Fruit fly (Drosophila melanogaster) whole organism, embryonic: ENCODE measurements around the gene arx.

Experiments
- Blimp-1 ChIP-seq: fragments of 200-800 bp; sonication (Bioruptor generic); optimal IDR thresholded peaks from 3 replicates; lab custom pipeline; 2018; ENCODE audit warnings: missing biosample characterization, missing genetic modification characterization, mild to moderate bottlenecking, moderate library complexity, missing genetic modification reagents
- CG10147 ChIP-seq: fragments of 200-800 bp; sonication (Bioruptor generic); optimal IDR thresholded peaks from 2 replicates; lab custom pipeline; 2019; ENCODE audit warnings: missing biosample characterization, mild to moderate bottlenecking, missing genetic modification characterization, moderate library complexity
- CG10321 ChIP-seq: fragments of 200-800 bp; sonication (Bioruptor generic); IDR thresholded peaks from 2 replicates; pipeline ENCODE4 v1.3.6; 2022; ENCODE audit warnings: missing biosample characterization, missing genetic modification characterization
- CG11696 ChIP-seq: fragments of 200-800 bp; sonication (Bioruptor generic); IDR thresholded peaks from 2 replicates; pipeline ENCODE4 v1.3.6; 2022; ENCODE audit warnings: missing biosample characterization, missing genetic modification characterization
- CG12769 ChIP-seq: fragments of 200-800 bp; sonication (Bioruptor generic); optimal IDR thresholded peaks from 2 replicates; lab custom pipeline; 2019; ENCODE audit warnings: missing biosample characterization, mild to moderate bottlenecking, missing genetic modification characterization, moderate library complexity
- CG13296 ChIP-seq: fragments of 200-800 bp; sonication (Bioruptor generic); optimal IDR thresholded peaks from 3 replicates; lab custom pipeline; 2018; ENCODE audit warnings: missing biosample characterization, mild to moderate bottlenecking, missing genetic modification characterization
- CG13775 ChIP-seq: fragments of 200-800 bp; sonication (Bioruptor generic); optimal IDR thresholded peaks from 3 replicates; lab custom pipeline; 2017; ENCODE audit warnings: missing biosample characterization, mild to moderate bottlenecking, missing genetic modification characterization
- CG14667 ChIP-seq: fragments of 200-800 bp; sonication (Bioruptor generic); IDR thresholded peaks from 2 replicates; pipeline ENCODE4 v1.3.6; 2022; ENCODE audit warnings: missing biosample characterization, missing genetic modification characterization
- CG1602 ChIP-seq: fragments of 200-800 bp; sonication (Bioruptor generic); optimal IDR thresholded peaks from 3 replicates; lab custom pipeline; 2016; ENCODE audit warnings: missing biosample characterization, missing genetic modification characterization
- CG18262 ChIP-seq: fragments of 200-800 bp; optimal IDR thresholded peaks from 3 replicates; lab custom pipeline; 2019; ENCODE audit warnings: missing biosample characterization, mild to moderate bottlenecking, missing genetic modification characterization, moderate library complexity
- CG1832 ChIP-seq: fragments of 200-800 bp; sonication (Bioruptor generic); optimal IDR thresholded peaks from 2 replicates; lab custom pipeline; 2017; ENCODE audit warnings: missing biosample characterization, mild to moderate bottlenecking, missing genetic modification characterization, inconsistent platforms
- CG18764 ChIP-seq: fragments of 200-800 bp; sonication (Bioruptor generic); optimal IDR thresholded peaks from 3 replicates; lab custom pipeline; 2016; ENCODE audit warnings: missing biosample characterization, missing genetic modification characterization
- CG31441 ChIP-seq: fragments of 200-800 bp; sonication (Bioruptor generic); IDR thresholded peaks from 2 replicates; pipeline ENCODE4 v1.3.6; 2022; ENCODE audit warnings: missing biosample characterization, missing genetic modification characterization
- CG32767 ChIP-seq: fragments of 200-800 bp; sonication (Bioruptor generic); IDR thresholded peaks from 2 replicates; pipeline ENCODE4 v1.3.6; 2022; ENCODE audit warnings: missing biosample characterization, missing genetic modification characterization
- CG3281 ChIP-seq: fragments of 200-800 bp; sonication (Bioruptor generic); optimal IDR thresholded peaks from 3 replicates; lab custom pipeline; 2017; ENCODE audit warnings: missing biosample characterization, mild to moderate bottlenecking, missing genetic modification characterization
- CG3407 ChIP-seq: fragments of 200-800 bp; sonication (Bioruptor generic); optimal IDR thresholded peaks from 2 replicates; lab custom pipeline; 2018; ENCODE audit warnings: missing biosample characterization, mild to moderate bottlenecking, missing genetic modification characterization
- CG3847 ChIP-seq: fragments of 200-800 bp; sonication (Bioruptor generic); IDR thresholded peaks from 2 replicates; pipeline ENCODE4 v1.3.6; 2022; ENCODE audit warnings: missing biosample characterization, missing genetic modification characterization
- CG6254 ChIP-seq: fragments of 200-800 bp; sonication (Bioruptor generic); optimal IDR thresholded peaks from 3 replicates; lab custom pipeline; 2017; ENCODE audit warnings: mild to moderate bottlenecking, missing biosample characterization, missing genetic modification reagents, missing genetic modification characterization
- CG6654 ChIP-seq: fragments of 200-800 bp; sonication (Bioruptor generic); optimal IDR thresholded peaks from 2 replicates; lab custom pipeline; 2017; ENCODE audit warnings: missing biosample characterization, mild to moderate bottlenecking, missing genetic modification characterization
- CG6791 ChIP-seq: fragments of 200-800 bp; sonication (Bioruptor generic); IDR thresholded peaks from 3 replicates; pipeline ENCODE4 v1.3.6; 2022; ENCODE audit warnings: missing biosample characterization, missing genetic modification characterization; ENCODE audit not compliant: partially characterized antibody
- CG9932 ChIP-seq: fragments of 200-800 bp; sonication (Bioruptor generic); IDR thresholded peaks from 2 replicates; pipeline ENCODE4 v1.3.6; 2022; ENCODE audit warnings: missing biosample characterization, missing genetic modification characterization
- Dbx ChIP-seq: fragments of 200-800 bp; sonication (Bioruptor generic); IDR thresholded peaks from 3 replicates; pipeline ENCODE4 v1.3.6; 2022; ENCODE audit warnings: missing biosample characterization, missing genetic modification characterization
- Dek ChIP-seq: fragments of 200-800 bp; sonication (Bioruptor generic); optimal IDR thresholded peaks from 3 replicates; lab custom pipeline; 2019; ENCODE audit warnings: missing biosample characterization, mild to moderate bottlenecking, missing genetic modification characterization, moderate library complexity
- Ets97D ChIP-seq: fragments of 200-800 bp; sonication (Bioruptor generic); optimal IDR thresholded peaks from 3 replicates; lab custom pipeline; 2016; ENCODE audit warnings: missing biosample characterization, missing genetic modification characterization
- HLH3B ChIP-seq: fragments of 200-800 bp; sonication (Bioruptor generic); IDR thresholded peaks from 2 replicates; pipeline ENCODE4 v1.3.6; 2022; ENCODE audit warnings: missing biosample characterization, missing genetic modification characterization
- Hr51 ChIP-seq, 2 experiments: fragments of 200-800 bp; sonication (Bioruptor generic); optimal IDR thresholded peaks; 2 replicates in 1 of 2; 3 replicates in 1 of 2; lab custom pipeline; 2016 to 2018; ENCODE audit warnings: missing biosample characterization in 2 of 2, missing genetic modification characterization in 2 of 2, mild to moderate bottlenecking in 1 of 2, moderate library complexity in 1 of 2
- Hsf ChIP-seq: fragments of 200-800 bp; sonication (Bioruptor generic); optimal IDR thresholded peaks from 3 replicates; lab custom pipeline; 2016; ENCODE audit warnings: missing biosample characterization, missing genetic modification characterization
- Lhr ChIP-seq: fragments of 200-800 bp; sonication (Bioruptor generic); optimal IDR thresholded peaks from 3 replicates; lab custom pipeline; 2017; ENCODE audit warnings: mild to moderate bottlenecking, missing biosample characterization, missing genetic modification reagents, missing genetic modification characterization
- Oli ChIP-seq: fragments of 200-800 bp; sonication (Bioruptor generic); optimal IDR thresholded peaks from 2 replicates; lab custom pipeline; 2018; ENCODE audit warnings: missing biosample characterization, mild to moderate bottlenecking, missing genetic modification characterization, moderate library complexity
- Side ChIP-seq: fragments of 200-800 bp; sonication (Bioruptor generic); optimal IDR thresholded peaks from 2 replicates; lab custom pipeline; 2016; ENCODE audit warnings: missing biosample characterization, missing genetic modification characterization
- bcd ChIP-seq: fragments of 200-800 bp; sonication (Bioruptor generic); optimal IDR thresholded peaks from 2 replicates; lab custom pipeline; 2017; ENCODE audit warnings: missing biosample characterization, mild to moderate bottlenecking, missing genetic modification characterization
- cad ChIP-seq: fragments of >200 bp; optimal IDR thresholded peaks from 2 replicates; lab custom pipeline; 2017; ENCODE audit warnings: missing biosample characterization, missing genetic modification characterization
- ci ChIP-seq: fragments of 200-800 bp; sonication (Bioruptor generic); IDR thresholded peaks from 3 replicates; pipeline ENCODE4 v1.3.6; 2022; ENCODE audit warnings: missing biosample characterization, missing genetic modification characterization
- danr ChIP-seq: fragments of 200-800 bp; sonication (Bioruptor generic); IDR thresholded peaks from 2 replicates; pipeline ENCODE4 v1.3.6; 2022; ENCODE audit warnings: missing biosample characterization, missing genetic modification characterization
- dysf ChIP-seq: fragments of 200-800 bp; sonication (Bioruptor generic); IDR thresholded peaks from 3 replicates; pipeline ENCODE4 v1.3.6; 2022; ENCODE audit warnings: missing biosample characterization, missing genetic modification characterization
- gro ChIP-seq: fragments of 200-800 bp; sonication (Bioruptor generic); optimal IDR thresholded peaks from 2 replicates; lab custom pipeline; 2016; ENCODE audit warnings: missing biosample characterization, missing genetic modification characterization
- gsb-n ChIP-seq: fragments of 200-800 bp; sonication (Bioruptor generic); optimal IDR thresholded peaks from 3 replicates; lab custom pipeline; 2018; ENCODE audit warnings: missing biosample characterization, mild to moderate bottlenecking, missing genetic modification characterization
- gt ChIP-seq: fragments of 200-800 bp; sonication (Bioruptor generic); IDR thresholded peaks from 2 replicates; pipeline ENCODE4 v1.3.6; 2022; ENCODE audit warnings: missing biosample characterization, missing genetic modification characterization
- lov ChIP-seq, 2 experiments: fragments of 200-800 bp in 1 of 2; fragments of >200 bp in 1 of 2; sonication (Bioruptor generic) in 1 of 2; IDR thresholded peaks in 1 of 2; optimal IDR thresholded peaks in 1 of 2; 2 replicates in 1 of 2; 3 replicates in 1 of 2; pipeline versions ENCODE4 v1.3.6 to Lab custom; 2017 to 2022; ENCODE audit warnings: missing biosample characterization in 1 of 2, missing genetic modification characterization in 1 of 2
- pan ChIP-seq, 4 experiments: fragments of >200 bp in 3 of 4; fragments of 200-800 bp in 1 of 4; sonication (Bioruptor generic) in 1 of 4; optimal IDR thresholded peaks in 3 of 4; IDR thresholded peaks in 1 of 4; 2 replicates each; pipeline versions ENCODE4 v1.3.6 to Lab custom; 2017 to 2022; ENCODE audit warnings: missing biosample characterization in 2 of 4, missing genetic modification characterization in 2 of 4, mixed read lengths in 1 of 4
- peb ChIP-seq: fragments of 200-800 bp; sonication (Bioruptor generic); IDR thresholded peaks from 2 replicates; pipeline ENCODE4 v1.3.6; 2022; ENCODE audit warnings: missing biosample characterization, missing genetic modification characterization
- row ChIP-seq: fragments of 200-800 bp; sonication (Bioruptor generic); IDR thresholded peaks from 3 replicates; pipeline ENCODE4 v1.3.6; 2022; ENCODE audit warnings: missing biosample characterization, missing genetic modification characterization
- sim ChIP-seq: fragments of 200-800 bp; sonication (Bioruptor generic); IDR thresholded peaks from 2 replicates; pipeline ENCODE4 v1.3.6; 2022; ENCODE audit warnings: missing biosample characterization, missing genetic modification characterization
- slbo ChIP-seq: fragments of 200-800 bp; sonication (Bioruptor generic); IDR thresholded peaks from 2 replicates; pipeline ENCODE4 v1.3.6; 2022; ENCODE audit warnings: missing biosample characterization, missing genetic modification characterization
- usp ChIP-seq: fragments of >200 bp; optimal IDR thresholded peaks from 2 replicates; lab custom pipeline; 2017; ENCODE audit warnings: missing biosample characterization, missing genetic modification characterization
- vnd ChIP-seq: fragments of 200-800 bp; sonication (Bioruptor generic); IDR thresholded peaks from 3 replicates; pipeline ENCODE4 v1.3.6; 2022; ENCODE audit warnings: missing biosample characterization, missing genetic modification characterization; ENCODE audit not compliant: partially characterized antibody
- wek ChIP-seq: fragments of 200-800 bp; sonication (Bioruptor generic); optimal IDR thresholded peaks from 3 replicates; lab custom pipeline; 2018; ENCODE audit warnings: missing biosample characterization, mild to moderate bottlenecking, missing genetic modification characterization, moderate library complexity
- z ChIP-seq: fragments of 200-800 bp; sonication (Bioruptor generic); IDR thresholded peaks from 3 replicates; pipeline ENCODE4 v1.3.6; 2022; ENCODE audit warnings: missing biosample characterization, missing genetic modification characterization
- zen2 ChIP-seq: fragments of 200-800 bp; sonication (Bioruptor generic); IDR thresholded peaks from 3 replicates; pipeline ENCODE4 v1.3.6; 2022; ENCODE audit warnings: missing biosample characterization, missing genetic modification characterization; ENCODE audit not compliant: partially characterized antibody
- zf30C ChIP-seq: fragments of 200-800 bp; sonication (Bioruptor generic); optimal IDR thresholded peaks from 3 replicates; lab custom pipeline; 2018; ENCODE audit warnings: missing biosample characterization, mild to moderate bottlenecking, missing genetic modification characterization

The arx gene

DNA sequence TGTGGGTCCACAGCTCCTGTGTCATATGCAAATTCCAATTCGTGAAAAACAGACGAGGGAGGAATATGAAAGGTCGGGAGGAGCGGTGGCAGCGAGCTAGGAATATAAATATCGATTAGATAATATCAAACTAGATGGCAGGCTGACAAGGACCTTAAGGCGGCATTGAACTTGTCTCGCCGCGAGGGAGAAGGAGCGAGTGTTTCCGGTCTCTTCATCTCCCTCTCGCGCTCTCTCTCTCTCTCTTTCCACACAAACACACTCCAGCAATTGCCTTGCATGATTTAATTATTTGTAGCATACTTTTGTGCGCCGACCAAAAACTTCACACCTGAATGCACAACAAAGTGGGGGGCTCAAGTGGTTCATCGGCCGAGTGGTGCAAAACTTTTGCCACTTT is 45.6 kb upstream of the arx start (continued):
- no peak for TF ChIP-seq CG11696 (GFP tag; lab: Robert Waterston, UW)
- no peak for TF ChIP-seq CG31441 (GFP tag; lab: Robert Waterston, UW)
- TF ChIP-seq ci (GFP tag; lab: Robert Waterston, UW): 0 out of 3 replicates have a peak, but pooled peaks have one; percentile 32
- TF ChIP-seq usp: no peak
- TF ChIP-seq Blimp-1: no peak
- TF ChIP-seq peb (GFP tag; lab: Robert Waterston, UW): no peak
- no peak for TF ChIP-seq sim (GFP tag; lab: Robert Waterston, UW)
- TF ChIP-seq z: 0 out of 3 replicates have a peak, but pooled peaks have one; percentile 17
- no peak for TF ChIP-seq CG14667 (GFP tag; lab: Robert Waterston, UW)
- no peak for TF ChIP-seq row
- no peak for TF ChIP-seq danr (GFP tag; lab: Robert Waterston, UW)
- TF ChIP-seq CG10321 (GFP tag; lab: Robert Waterston, UW): peak; percentile 54; the same call in 1 of the 2 replicates
- TF ChIP-seq gro (GFP tag; lab: Kevin White, UChicago): no peak
- TF ChIP-seq CG10147 (GFP tag; lab: Kevin White, UChicago): no peak
- TF ChIP-seq dysf: 0 out of 3 replicates have a peak, but pooled peaks have one; percentile 25
- TF ChIP-seq zen2: no peak
- TF ChIP-seq cad (GFP tag; lab: Kevin White, UChicago): no peak
- no peak for TF ChIP-seq gt (GFP tag; lab: Robert Waterston, UW)
- no peak for TF ChIP-seq lov (optimal IDR thresholded peaks at IDR 0.05; lab: Kevin White, UChicago)
- TF ChIP-seq lov (GFP tag; IDR thresholded peaks at IDR 0.05; lab: Robert Waterston, UW): no peak
- TF ChIP-seq bcd (GFP tag; lab: Kevin White, UChicago): peak; percentile 11
- TF ChIP-seq pan (optimal IDR thresholded peaks at IDR 0.05; lab: Kevin White, UChicago): no peak
- TF ChIP-seq pan (GFP tag; optimal IDR thresholded peaks at IDR 0.05 in 1 of 2, IDR thresholded peaks at IDR 0.05 in 1 of 2): peak in 1 of 2 experiments; percentile 26
- TF ChIP-seq CG1832 (GFP tag; lab: Kevin White, UChicago): peak; percentile 70
- TF ChIP-seq CG3407: no peak
- no peak for TF ChIP-seq CG6791 (GFP tag; lab: Robert Waterston, UW)
- TF ChIP-seq Ets97D (GFP tag; lab: Kevin White, UChicago): peak; percentile 81
- TF ChIP-seq Lhr (GFP tag; lab: Kevin White, UChicago): no peak
- no peak for TF ChIP-seq Dek (tag; lab: Kevin White, UChicago)
- no peak for TF ChIP-seq CG1602 (GFP tag; lab: Kevin White, UChicago)
- no peak for TF ChIP-seq Hr51 (GFP tag; optimal IDR thresholded peaks at IDR 0.05; lab: Kevin White, UChicago)
- TF ChIP-seq zf30C (GFP tag; lab: Kevin White, UChicago): no peak
- TF ChIP-seq HLH3B (GFP tag; lab: Robert Waterston, UW): no peak
- TF ChIP-seq CG6254: no peak
- TF ChIP-seq Side (GFP tag; lab: Kevin White, UChicago): no peak
- no peak for TF ChIP-seq vnd (GFP tag; lab: Robert Waterston, UW)
- no peak for TF ChIP-seq Oli (tag; lab: Kevin White, UChicago)
- TF ChIP-seq CG32767 (GFP tag; lab: Robert Waterston, UW): no peak
- no peak for TF ChIP-seq wek (GFP tag; lab: Kevin White, UChicago)
- no peak for TF ChIP-seq slbo (GFP tag; lab: Robert Waterston, UW)
- TF ChIP-seq Hsf (GFP tag; lab: Kevin White, UChicago): peak; percentile 0
- TF ChIP-seq CG18262 (tag; lab: Kevin White, UChicago): no peak
- TF ChIP-seq CG13296 (GFP tag; lab: Kevin White, UChicago): no peak
- no peak for TF ChIP-seq CG9932 (GFP tag; lab: Robert Waterston, UW)
- TF ChIP-seq Dbx (GFP tag; lab: Robert Waterston, UW): no peak
- no peak for TF ChIP-seq gsb-n (tag; lab: Kevin White, UChicago)
- no peak for TF ChIP-seq CG18764 (GFP tag; lab: Kevin White, UChicago)
- no peak for TF ChIP-seq CG13775 (GFP tag; lab: Kevin White, UChicago)
- no peak for TF ChIP-seq CG12769 (tag; lab: Kevin White, UChicago)
- no peak for TF ChIP-seq CG3847 (GFP tag; lab: Robert Waterston, UW)
- no peak for TF ChIP-seq CG3281 (GFP tag; lab: Kevin White, UChicago)
- TF ChIP-seq CG6654 (GFP tag; lab: Kevin White, UChicago): no peak
